Fruit fly (Drosophila melanogaster): ENCODE data around the gene CG9902.

Gene CG9902

dm6 chrX:16585569-16585968, 38.2 kb upstream of the CG9902 start (continued):
- peak; percentile 30 for TF ChIP-seq esn (GFP tag; optimal IDR thresholded peaks at IDR 0.05)
- no peak for TF ChIP-seq ss (GFP tag; optimal IDR thresholded peaks at IDR 0.05)
- no peak for TF ChIP-seq cyc (GFP tag; optimal IDR thresholded peaks at IDR 0.05)
- TF ChIP-seq Sox15 (GFP tag; optimal IDR thresholded peaks at IDR 0.05): no peak
- TF ChIP-seq Eip78C (GFP tag): peak; percentile 67
- TF ChIP-seq CG15336 (GFP tag; IDR thresholded peaks at IDR 0.05): peak; percentile 69
- no peak for TF ChIP-seq CG31627 (GFP tag; optimal IDR thresholded peaks at IDR 0.05)
- no peak for TF ChIP-seq Hr38 (GFP tag; optimal IDR thresholded peaks at IDR 0.05)
- TF ChIP-seq Lpt (GFP tag; optimal IDR thresholded peaks at IDR 0.05): no peak
- TF ChIP-seq Blimp-1 (GFP tag; optimal IDR thresholded peaks at IDR 0.05): no peak
- peak; percentile 18 for TF ChIP-seq CG6792 (GFP tag; optimal IDR thresholded peaks at IDR 0.05)
- TF ChIP-seq CG8632 (GFP tag; optimal IDR thresholded peaks at IDR 0.05): peak; percentile 20
- TF ChIP-seq fd85E (GFP tag; optimal IDR thresholded peaks at IDR 0.05): no peak
- no peak for TF ChIP-seq fkh (GFP tag; optimal IDR thresholded peaks at IDR 0.05)
- TF ChIP-seq CG10669 (GFP tag; optimal IDR thresholded peaks at IDR 0.05): peak; percentile 19
- no peak for TF ChIP-seq net (GFP tag; optimal IDR thresholded peaks at IDR 0.05)
- no peak for TF ChIP-seq CG6854 (GFP tag; optimal IDR thresholded peaks at IDR 0.05)
- TF ChIP-seq CG10631 (GFP tag; optimal IDR thresholded peaks at IDR 0.05): peak; percentile 23
- peak; percentile 18 for TF ChIP-seq acj6 (GFP tag; optimal IDR thresholded peaks at IDR 0.05)
- TF ChIP-seq Eip75B (GFP tag; optimal IDR thresholded peaks at IDR 0.05): peak; percentile 38
- 0 out of 3 replicates have a peak, but pooled peaks have one; percentile 31 for TF ChIP-seq eg (GFP tag; IDR thresholded peaks at IDR 0.05)
- no peak for TF ChIP-seq dac (GFP tag; optimal IDR thresholded peaks at IDR 0.05)
- TF ChIP-seq Hr39 (GFP tag; optimal IDR thresholded peaks at IDR 0.05): peak; percentile 3
- TF ChIP-seq CG6163 (GFP tag; IDR thresholded peaks at IDR 0.05): peak; percentile 13; the same call in 1 of the 3 replicates
- TF ChIP-seq CG3919 (GFP tag; optimal IDR thresholded peaks at IDR 0.05): peak; percentile 35

- TF ChIP-seq CG6276 (GFP tag; optimal IDR thresholded peaks at IDR 0.05) (peak; percentile 46), Hr39 (GFP tag; optimal IDR thresholded peaks at IDR 0.05) (no peak), CG15336 (GFP tag; IDR thresholded peaks at IDR 0.05) (peak; percentile 54; the same call in 1 of the 2 replicates), CG8119 (GFP tag; IDR thresholded peaks at IDR 0.05) (peak; percentile 63; the same call in 2 of the 3 replicates), eg (GFP tag; IDR thresholded peaks at IDR 0.05) (peak; percentile 50; the same call in 1 of the 3 replicates), pdm3 (GFP tag; optimal IDR thresholded peaks at IDR 0.05) (no peak), esn (GFP tag; optimal IDR thresholded peaks at IDR 0.05) (no peak), net (GFP tag; optimal IDR thresholded peaks at IDR 0.05) (no peak), CG1621 (tag; optimal IDR thresholded peaks at IDR 0.05) (no peak), Eip78C (GFP tag) (peak; percentile 13), CG6854 (GFP tag; optimal IDR thresholded peaks at IDR 0.05) (no peak), ss (GFP tag; optimal IDR thresholded peaks at IDR 0.05) (no peak), lz (GFP tag; optimal IDR thresholded peaks at IDR 0.05) (no peak), CG3919 (GFP tag; optimal IDR thresholded peaks at IDR 0.05) (no peak)
These were observed 36.4 kb upstream of the CG9902 start for dm6 chrX:16583730-16584129.

- TF ChIP-seq ss (GFP tag; optimal IDR thresholded peaks at IDR 0.05) (no peak), CG4318 (GFP tag; optimal IDR thresholded peaks at IDR 0.05) (no peak), CG3032 (tag; optimal IDR thresholded peaks at IDR 0.05) (no peak), CG6792 (GFP tag; optimal IDR thresholded peaks at IDR 0.05) (no peak), CG3919 (GFP tag; optimal IDR thresholded peaks at IDR 0.05) (no peak), fd59A (GFP tag; optimal IDR thresholded peaks at IDR 0.05) (no peak), svp (GFP tag) (no peak), Gug (GFP tag; IDR thresholded peaks at IDR 0.05) (no peak), achi (GFP tag; optimal IDR thresholded peaks at IDR 0.05) (no peak), Met (GFP tag; optimal IDR thresholded peaks at IDR 0.05) (no peak), CG31627 (GFP tag; optimal IDR thresholded peaks at IDR 0.05) (no peak), lz (GFP tag; optimal IDR thresholded peaks at IDR 0.05) (no peak)
These were observed 34.8 kb upstream of the CG9902 start for dm6 chrX:16582145-16582544.

All from whole organism, prepupa.